Fruit fly (Drosophila melanogaster): ENCODE results near the gene IKKbeta.

Gene IKKbeta

DNA sequence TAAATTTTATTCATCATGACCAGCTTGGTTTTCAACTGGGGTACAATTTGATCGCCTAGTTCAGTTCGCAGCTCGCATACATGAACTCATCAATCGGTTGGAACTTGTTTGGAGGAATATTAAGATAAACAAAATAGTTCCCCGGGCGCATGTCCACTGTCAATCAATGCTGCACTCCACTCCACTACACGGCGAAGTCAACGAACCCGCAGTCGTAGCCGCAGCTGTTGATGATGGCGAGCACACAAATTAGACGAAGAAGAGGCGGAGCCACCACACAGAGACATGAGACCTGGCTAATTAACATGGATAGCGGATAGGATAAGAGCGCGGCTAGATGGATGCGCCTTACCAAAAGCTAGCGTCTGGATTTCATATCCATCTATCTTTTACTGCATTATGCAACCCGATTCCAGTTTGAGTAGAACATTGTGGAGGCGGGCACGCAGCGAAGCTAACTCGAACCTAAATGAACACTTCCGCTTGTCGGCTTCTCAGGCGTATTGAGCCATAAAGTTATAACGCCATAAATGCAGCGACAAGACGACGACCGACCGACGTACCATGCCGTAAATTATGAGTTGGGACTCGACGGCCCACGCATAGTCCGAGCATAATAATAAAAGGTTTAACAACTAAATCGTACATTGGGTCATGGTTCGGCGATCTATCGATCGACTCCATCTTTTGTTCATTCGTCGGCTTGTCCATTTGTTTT lies 42.8 kb upstream of the IKKbeta start:
- TF ChIP-seq CG34367 (tag; optimal IDR thresholded peaks at IDR 0.05): no peak
- TF ChIP-seq EcR (GFP tag; optimal IDR thresholded peaks at IDR 0.05): peak; percentile 29
- TF ChIP-seq CG4496 (GFP tag; IDR thresholded peaks at IDR 0.05): no peak
- TF ChIP-seq Pif1B (GFP tag; optimal IDR thresholded peaks at IDR 0.05): no peak

- TF ChIP-seq gl (tag; optimal IDR thresholded peaks at IDR 0.05): no peak
- no peak for TF ChIP-seq CG17806 (tag; optimal IDR thresholded peaks at IDR 0.05)
- TF ChIP-seq Pif1A (GFP tag; optimal IDR thresholded peaks at IDR 0.05): no peak
- TF ChIP-seq Ets98B (GFP tag; IDR thresholded peaks at IDR 0.05): no peak
- no peak for TF ChIP-seq CG32121 (GFP tag; IDR thresholded peaks at IDR 0.05)
- no peak for TF ChIP-seq D1 (tag; optimal IDR thresholded peaks at IDR 0.05)
- TF ChIP-seq CG10348 (GFP tag; IDR thresholded peaks at IDR 0.05): no peak
- no peak for TF ChIP-seq EcR (GFP tag; optimal IDR thresholded peaks at IDR 0.05)
- no peak for TF ChIP-seq CG15710 (tag; optimal IDR thresholded peaks at IDR 0.05)
- no peak for TF ChIP-seq rn (GFP tag; IDR thresholded peaks at IDR 0.05)
- TF ChIP-seq CG9948 (tag; optimal IDR thresholded peaks at IDR 0.05): no peak
- TF ChIP-seq CG13204 (GFP tag; optimal IDR thresholded peaks at IDR 0.05): no peak
- no peak for TF ChIP-seq CG34367 (tag; optimal IDR thresholded peaks at IDR 0.05)
Observed at dm6 chr3R:16083578-16083977, 34.4 kb upstream of the IKKbeta start, which contains the start of gene sxe2. sxe2 (plus strand) TSS chr3R:16083878.

- TF ChIP-seq CG17806 (tag; optimal IDR thresholded peaks at IDR 0.05) (no peak), Pif1B (GFP tag; optimal IDR thresholded peaks at IDR 0.05) (no peak), CG14655 (GFP tag; optimal IDR thresholded peaks at IDR 0.05) (no peak), CG4496 (GFP tag; IDR thresholded peaks at IDR 0.05) (0 out of 3 replicates have a peak, but pooled peaks have one; percentile 13), CG32121 (GFP tag; IDR thresholded peaks at IDR 0.05) (no peak), CG13204 (GFP tag; optimal IDR thresholded peaks at IDR 0.05) (no peak), EcR (GFP tag; optimal IDR thresholded peaks at IDR 0.05) (no peak), CG34367 (tag; optimal IDR thresholded peaks at IDR 0.05) (no peak), CG8301 (tag; optimal IDR thresholded peaks at IDR 0.05) (no peak), rn (GFP tag; IDR thresholded peaks at IDR 0.05) (no peak), CG9948 (tag; optimal IDR thresholded peaks at IDR 0.05) (no peak), Snoo (tag; optimal IDR thresholded peaks at IDR 0.05) (peak; percentile 64), CG12605 (GFP tag; IDR thresholded peaks at IDR 0.05) (no peak), CG10348 (GFP tag; IDR thresholded peaks at IDR 0.05) (no peak), CG8159 (tag; optimal IDR thresholded peaks at IDR 0.05) (no peak), gl (tag; optimal IDR thresholded peaks at IDR 0.05) (no peak), fd96Ca (GFP tag; IDR thresholded peaks at IDR 0.05) (no peak), CG15710 (tag; optimal IDR thresholded peaks at IDR 0.05) (no peak), D1 (tag; optimal IDR thresholded peaks at IDR 0.05) (no peak), Ets98B (GFP tag; IDR thresholded peaks at IDR 0.05) (peak; percentile 12; the same call in 1 of the 2 replicates), Pif1A (GFP tag; optimal IDR thresholded peaks at IDR 0.05) (no peak)
Observed at dm6 chr3R:16082384-16082783, 33.2 kb upstream of the IKKbeta start.

DNA sequence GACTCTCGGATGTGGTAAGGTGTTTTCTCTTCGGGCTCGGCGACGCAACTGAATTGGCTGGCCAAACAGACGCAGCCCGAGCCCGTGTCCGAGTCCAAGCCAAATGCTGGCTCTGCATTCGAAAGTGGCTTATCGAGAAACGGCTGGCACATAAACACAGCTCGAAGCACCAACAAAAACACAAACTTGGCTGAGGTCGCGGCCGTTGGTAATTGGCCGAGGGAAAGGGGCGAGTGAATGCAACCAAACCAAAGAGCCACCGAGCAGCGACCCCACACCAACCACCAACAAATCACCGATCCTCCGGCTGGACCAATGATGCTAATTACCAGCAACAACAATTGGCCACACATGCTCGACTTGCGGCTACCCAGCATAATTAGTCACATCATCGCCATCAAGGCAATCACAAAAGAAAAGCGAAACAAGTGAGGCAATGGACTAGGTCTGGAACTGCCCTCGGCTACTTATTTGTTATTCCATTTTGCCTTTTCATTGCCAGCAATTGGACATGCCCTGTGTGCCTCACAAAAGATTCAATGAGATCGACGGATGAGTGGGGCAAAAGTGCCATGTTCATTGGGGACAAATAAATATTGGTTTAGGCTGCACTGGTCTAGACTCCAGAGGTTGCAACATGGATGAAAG lies 31.8 kb upstream of the IKKbeta start, which contains the start of gene CG32855:
TSS of gene CG32855 (minus strand) at position 51 of the 648 bp plus-strand sequence.
- TF ChIP-seq CG12605 (GFP tag; IDR thresholded peaks at IDR 0.05): no peak
- TF ChIP-seq EcR (GFP tag; optimal IDR thresholded peaks at IDR 0.05): peak; percentile 58
- TF ChIP-seq Ets98B (GFP tag; IDR thresholded peaks at IDR 0.05): no peak

DNA sequence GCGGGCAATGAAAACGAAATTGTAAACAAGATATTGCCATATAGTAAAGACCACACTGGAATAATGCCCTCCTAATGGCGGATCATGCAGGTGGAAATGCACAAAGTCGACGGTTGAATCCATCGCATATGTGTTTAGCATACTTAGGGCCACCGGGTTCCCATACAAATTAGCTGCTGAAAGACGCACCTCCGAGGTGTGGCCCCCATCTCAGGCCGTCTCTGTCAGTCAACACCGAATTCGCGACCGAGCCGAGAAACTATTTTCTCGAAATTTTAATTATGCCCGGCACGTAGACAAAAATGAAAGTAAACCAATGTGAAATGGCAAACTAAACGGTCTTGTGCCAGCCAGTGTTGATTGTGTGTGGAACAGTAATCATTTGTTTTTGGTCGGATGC lies 29.0 kb upstream of the IKKbeta start:
- TF ChIP-seq Pif1B (GFP tag; optimal IDR thresholded peaks at IDR 0.05) (no peak), CG4496 (GFP tag; IDR thresholded peaks at IDR 0.05) (no peak), D1 (tag; optimal IDR thresholded peaks at IDR 0.05) (no peak)

dm6 chr3R:16074122-16074521 lies 24.9 kb upstream of the IKKbeta start:
- TF ChIP-seq CG9948 (tag; optimal IDR thresholded peaks at IDR 0.05) (no peak), CG15710 (tag; optimal IDR thresholded peaks at IDR 0.05) (no peak), Pif1A (GFP tag; optimal IDR thresholded peaks at IDR 0.05) (no peak), gl (tag; optimal IDR thresholded peaks at IDR 0.05) (no peak), CG10348 (GFP tag; IDR thresholded peaks at IDR 0.05) (no peak), CG8301 (tag; optimal IDR thresholded peaks at IDR 0.05) (no peak), EcR (GFP tag; optimal IDR thresholded peaks at IDR 0.05) (no peak), rn (GFP tag; IDR thresholded peaks at IDR 0.05) (no peak), Snoo (tag; optimal IDR thresholded peaks at IDR 0.05) (no peak), Ets98B (GFP tag; IDR thresholded peaks at IDR 0.05) (no peak)

dm6 chr3R:16072581-16072908 lies 23.3 kb upstream of the IKKbeta start:
- TF ChIP-seq Pif1A (GFP tag; optimal IDR thresholded peaks at IDR 0.05) (peak; percentile 23), CG10348 (GFP tag; IDR thresholded peaks at IDR 0.05) (no peak), fd96Ca (GFP tag; IDR thresholded peaks at IDR 0.05) (peak; percentile 4; the same call in 1 of the 3 replicates), CG15710 (tag; optimal IDR thresholded peaks at IDR 0.05) (no peak)

Data from whole organism, pupa.